Worm (Caenorhabditis elegans): Measurements from ENCODE around the gene F18A12.2.

The F18A12.2 gene

DNA sequence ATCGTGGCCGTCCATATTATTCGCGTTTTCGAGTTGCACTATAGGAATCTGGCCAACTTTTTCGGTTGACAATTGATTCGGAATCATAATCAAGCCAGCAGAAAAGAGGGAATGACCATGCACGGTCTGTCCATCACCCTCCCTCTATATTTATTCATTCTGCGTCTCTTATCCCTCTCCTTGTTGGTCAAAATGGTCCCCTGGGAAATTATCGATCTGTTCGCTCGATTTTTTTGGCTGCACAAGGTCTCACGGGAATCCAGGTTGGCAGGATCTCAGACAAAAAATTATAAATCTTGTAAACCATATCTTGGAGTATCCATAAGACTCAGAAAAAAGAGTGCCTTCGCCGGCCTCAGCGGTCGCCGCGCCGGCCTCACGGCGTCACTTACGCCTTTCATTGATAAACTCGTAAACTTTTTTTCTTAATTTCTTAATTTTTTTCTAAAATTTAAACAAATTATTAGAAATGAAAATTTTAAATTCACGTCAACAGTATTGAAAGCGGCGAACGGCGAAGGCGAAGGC lies at the start of gene F18A12.2, which contains the start of gene F18A12.7:
TSS of gene F18A12.2 (plus strand) at position 478 of the 528 bp plus-strand sequence.
TSS of gene F18A12.7 (minus strand) at position 101 of the 528 bp plus-strand sequence.
- TF ChIP-seq flt-1 (GFP tag; IDR thresholded peaks at IDR 0.05), result no peak
- TF ChIP-seq tbx-11 (GFP tag; IDR thresholded peaks at IDR 0.05), result no peak
- no peak for TF ChIP-seq hmg-4 (GFP tag; optimal IDR thresholded peaks at IDR 0.05)
- TF ChIP-seq sea-1 (GFP tag; conservative IDR thresholded peaks at IDR 0.05), result no peak
- no peak for TF ChIP-seq ama-1 (optimal IDR thresholded peaks at IDR 0.05)
- no peak for TF ChIP-seq tbx-37 (GFP tag; conservative IDR thresholded peaks at IDR 0.05)
- no peak for TF ChIP-seq pes-1 (GFP tag; IDR thresholded peaks at IDR 0.05)
- no peak for TF ChIP-seq hnd-1 (tag; optimal IDR thresholded peaks at IDR 0.05)
- TF ChIP-seq hmbx-1 (tag; optimal IDR thresholded peaks at IDR 0.05), result no peak
- TF ChIP-seq ceh-36 (tag; optimal IDR thresholded peaks at IDR 0.05), result no peak
- TF ChIP-seq F13C5.2 (tag; optimal IDR thresholded peaks at IDR 0.05), result no peak
- no peak for TF ChIP-seq ceh-13 (GFP tag; optimal IDR thresholded peaks at IDR 0.05)
- TF ChIP-seq tra-4 (tag; optimal IDR thresholded peaks at IDR 0.05), result no peak
- no peak for TF ChIP-seq aly-1 (tag; optimal IDR thresholded peaks at IDR 0.05)
- no peak for TF ChIP-seq scrt-1 (GFP tag; IDR thresholded peaks at IDR 0.05)
- no peak for TF ChIP-seq B0310.2 (tag; optimal IDR thresholded peaks at IDR 0.05)

DNA sequence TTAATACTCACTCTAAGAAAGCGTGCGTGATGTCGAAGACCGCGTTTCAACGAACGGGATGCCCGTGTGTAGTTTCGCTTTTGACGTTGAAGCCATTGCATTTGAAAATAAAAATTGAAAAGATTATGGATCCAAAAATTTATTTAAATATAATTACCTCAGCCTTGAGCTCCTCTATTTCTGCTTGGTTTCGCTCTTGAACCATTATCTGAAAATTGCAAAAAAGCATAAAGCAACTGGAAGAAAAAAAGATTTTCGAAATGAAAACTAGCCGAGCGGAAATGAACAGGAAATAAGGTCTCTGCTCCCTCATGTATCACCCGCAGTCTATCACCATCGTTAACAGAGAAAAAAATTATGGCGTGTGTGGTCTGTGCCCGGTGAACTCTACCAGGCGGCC lies 47.6 kb upstream of the F18A12.2 start, which contains the start of gene Y49F6C.6:
TSS of gene Y49F6C.6 (minus strand) at position 101 of the 400 bp plus-strand sequence.
- no peak for TF ChIP-seq tbx-11 (GFP tag; IDR thresholded peaks at IDR 0.05)
- TF ChIP-seq B0310.2 (tag; optimal IDR thresholded peaks at IDR 0.05), result no peak
- no peak for TF ChIP-seq ets-7 (tag; optimal IDR thresholded peaks at IDR 0.05)
- TF ChIP-seq sea-1 (GFP tag; conservative IDR thresholded peaks at IDR 0.05), result no peak
- no peak for TF ChIP-seq hmbx-1 (tag; optimal IDR thresholded peaks at IDR 0.05)
- TF ChIP-seq aly-1 (tag; optimal IDR thresholded peaks at IDR 0.05), result no peak
- no peak for TF ChIP-seq ceh-13 (GFP tag; optimal IDR thresholded peaks at IDR 0.05)
- TF ChIP-seq F13C5.2 (tag; optimal IDR thresholded peaks at IDR 0.05), result no peak

DNA sequence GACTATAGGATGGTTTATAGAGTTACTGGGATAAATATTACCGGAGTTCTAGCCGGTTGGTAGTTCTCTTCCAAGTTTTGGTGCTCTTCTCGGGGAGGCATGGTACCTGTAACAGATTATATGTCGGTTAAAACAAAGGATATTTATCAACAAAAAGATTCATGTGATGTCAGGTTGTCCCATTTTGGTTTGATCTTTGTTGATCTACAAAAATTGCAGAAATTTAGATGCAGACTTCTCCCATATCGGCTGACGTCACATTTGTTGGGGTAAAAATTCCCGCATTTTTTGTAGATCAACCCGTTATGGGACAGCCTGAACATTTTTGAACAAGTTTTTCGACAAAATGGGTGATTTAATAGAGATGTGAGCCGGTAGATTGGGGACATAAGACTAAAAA lies 46.6 kb upstream of the F18A12.2 start, which contains the start of gene Y49F6C.7:
TSS of gene Y49F6C.7 (minus strand) at position 101 of the 400 bp plus-strand sequence.
- TF ChIP-seq hnd-1 (tag; optimal IDR thresholded peaks at IDR 0.05) (no peak), tbx-11 (GFP tag; IDR thresholded peaks at IDR 0.05) (no peak), hmbx-1 (tag; optimal IDR thresholded peaks at IDR 0.05) (no peak), flt-1 (GFP tag; IDR thresholded peaks at IDR 0.05) (no peak), tbx-37 (GFP tag; conservative IDR thresholded peaks at IDR 0.05) (no peak), hmg-4 (GFP tag; optimal IDR thresholded peaks at IDR 0.05) (no peak), ets-7 (tag; optimal IDR thresholded peaks at IDR 0.05) (no peak), sea-1 (GFP tag; conservative IDR thresholded peaks at IDR 0.05) (no peak), scrt-1 (GFP tag; IDR thresholded peaks at IDR 0.05) (no peak), ceh-13 (GFP tag; optimal IDR thresholded peaks at IDR 0.05) (no peak), B0310.2 (tag; optimal IDR thresholded peaks at IDR 0.05) (no peak), aly-1 (tag; optimal IDR thresholded peaks at IDR 0.05) (no peak), ama-1 (optimal IDR thresholded peaks at IDR 0.05) (no peak), F13C5.2 (tag; optimal IDR thresholded peaks at IDR 0.05) (no peak), ceh-36 (tag; optimal IDR thresholded peaks at IDR 0.05) (no peak), tra-4 (tag; optimal IDR thresholded peaks at IDR 0.05) (no peak)

DNA sequence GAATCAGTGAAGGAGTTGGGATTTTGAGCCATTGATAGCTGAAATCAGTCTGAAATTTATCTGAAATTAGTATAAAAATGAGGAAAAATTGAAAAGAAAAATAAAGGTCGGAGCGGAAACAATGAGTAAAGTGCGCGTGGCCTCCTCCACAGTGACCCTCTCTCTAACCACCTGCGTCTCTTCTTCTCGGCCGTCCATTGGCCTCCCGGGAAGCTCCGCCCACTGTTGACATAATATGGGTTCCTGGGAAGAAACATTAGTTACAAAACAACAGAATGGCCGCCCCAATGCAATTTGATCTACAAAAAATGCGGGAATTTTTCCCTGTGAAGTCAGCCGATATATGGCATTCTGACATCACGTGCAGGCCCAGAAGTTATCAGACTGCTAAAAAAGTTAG lies 44.6 kb upstream of the F18A12.2 start, which contains the start of gene Y49F6C.8:
TSS of gene Y49F6C.8 (minus strand) at position 51 of the 400 bp plus-strand sequence.
- TF ChIP-seq ceh-13 (GFP tag; optimal IDR thresholded peaks at IDR 0.05) (no peak), scrt-1 (GFP tag; IDR thresholded peaks at IDR 0.05) (no peak)

DNA sequence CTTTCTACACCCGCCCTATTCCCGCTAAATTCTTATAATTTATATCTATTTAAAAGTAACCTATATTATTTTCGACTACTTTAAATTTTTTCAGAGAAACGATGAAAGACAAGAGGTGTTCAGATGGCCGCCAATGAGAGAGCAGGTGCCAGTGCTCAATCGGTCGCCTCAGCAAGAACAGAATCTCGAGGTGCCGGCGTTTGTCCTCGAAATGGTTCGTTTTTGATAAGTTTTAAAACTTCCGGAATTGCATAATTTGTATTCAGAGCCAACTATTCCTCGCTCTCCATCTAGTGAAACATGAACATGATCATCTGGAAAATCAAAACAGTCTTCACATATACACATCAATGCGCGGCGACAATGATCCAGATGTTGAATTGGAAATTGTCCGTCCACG lies 43.6 kb upstream of the F18A12.2 start, which contains the start of gene bath-23:
TSS of gene bath-23 (plus strand) at position 301 of the 400 bp plus-strand sequence.
- TF ChIP-seq ama-1 (optimal IDR thresholded peaks at IDR 0.05) (no peak), hnd-1 (tag; optimal IDR thresholded peaks at IDR 0.05) (no peak), tbx-11 (GFP tag; IDR thresholded peaks at IDR 0.05) (no peak), hmbx-1 (tag; optimal IDR thresholded peaks at IDR 0.05) (no peak), ets-7 (tag; optimal IDR thresholded peaks at IDR 0.05) (no peak), scrt-1 (GFP tag; IDR thresholded peaks at IDR 0.05) (no peak), tra-4 (tag; optimal IDR thresholded peaks at IDR 0.05) (no peak), F13C5.2 (tag; optimal IDR thresholded peaks at IDR 0.05) (no peak), flt-1 (GFP tag; IDR thresholded peaks at IDR 0.05) (no peak), sea-1 (GFP tag; conservative IDR thresholded peaks at IDR 0.05) (no peak), aly-1 (tag; optimal IDR thresholded peaks at IDR 0.05) (no peak), pes-1 (GFP tag; IDR thresholded peaks at IDR 0.05) (no peak), ceh-36 (tag; optimal IDR thresholded peaks at IDR 0.05) (no peak), tbx-37 (GFP tag; conservative IDR thresholded peaks at IDR 0.05) (no peak), hmg-4 (GFP tag; optimal IDR thresholded peaks at IDR 0.05) (no peak), ceh-13 (GFP tag; optimal IDR thresholded peaks at IDR 0.05) (no peak), B0310.2 (tag; optimal IDR thresholded peaks at IDR 0.05) (no peak)

DNA sequence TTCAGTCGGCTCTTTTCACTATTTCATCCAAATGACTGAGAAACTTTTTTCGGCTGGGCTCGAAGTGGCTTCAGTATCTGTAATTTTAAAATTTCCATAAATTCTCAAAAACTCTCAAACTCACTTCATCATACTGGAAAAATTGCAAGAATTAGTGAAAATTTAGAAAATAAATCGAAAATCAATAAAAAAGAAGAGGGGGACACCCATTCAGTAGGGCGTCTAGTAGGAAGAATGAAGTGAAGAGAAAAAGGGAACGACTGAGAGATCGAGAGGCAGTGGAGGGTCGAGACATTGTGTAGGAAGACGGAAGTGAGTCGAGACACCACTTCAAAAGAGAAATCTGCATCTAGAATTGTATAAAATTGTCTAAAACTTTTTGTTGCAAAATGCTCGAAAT lies 40.8 kb upstream of the F18A12.2 start:
- TF ChIP-seq ets-7 (tag; optimal IDR thresholded peaks at IDR 0.05) (peak; percentile 24), flt-1 (GFP tag; IDR thresholded peaks at IDR 0.05) (no peak)

DNA sequence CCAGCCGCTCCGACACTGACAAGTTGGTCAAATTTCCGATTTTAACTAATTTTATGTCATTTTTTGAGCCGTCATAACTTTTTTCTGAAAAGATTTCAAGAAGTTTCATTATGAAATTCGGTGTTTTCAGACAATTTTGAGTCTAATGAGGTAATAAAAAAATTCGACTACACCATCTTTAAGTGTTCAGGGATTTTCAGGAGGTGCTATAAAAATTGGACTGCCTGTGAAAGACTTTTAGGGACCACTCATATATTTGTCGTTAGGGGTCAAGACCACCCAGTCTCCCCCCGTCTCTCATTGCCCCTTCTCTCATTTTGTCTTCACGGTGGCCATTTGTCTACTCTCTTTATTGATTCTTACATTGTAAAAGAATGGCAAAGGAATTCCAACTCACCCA lies 39.9 kb upstream of the F18A12.2 start, which contains the start of gene bath-10:
TSS of gene bath-10 (plus strand) at position 301 of the 400 bp plus-strand sequence.
- TF ChIP-seq pes-1 (GFP tag; IDR thresholded peaks at IDR 0.05), result no peak
- no peak for TF ChIP-seq ama-1 (optimal IDR thresholded peaks at IDR 0.05)
- no peak for TF ChIP-seq aly-1 (tag; optimal IDR thresholded peaks at IDR 0.05)

DNA sequence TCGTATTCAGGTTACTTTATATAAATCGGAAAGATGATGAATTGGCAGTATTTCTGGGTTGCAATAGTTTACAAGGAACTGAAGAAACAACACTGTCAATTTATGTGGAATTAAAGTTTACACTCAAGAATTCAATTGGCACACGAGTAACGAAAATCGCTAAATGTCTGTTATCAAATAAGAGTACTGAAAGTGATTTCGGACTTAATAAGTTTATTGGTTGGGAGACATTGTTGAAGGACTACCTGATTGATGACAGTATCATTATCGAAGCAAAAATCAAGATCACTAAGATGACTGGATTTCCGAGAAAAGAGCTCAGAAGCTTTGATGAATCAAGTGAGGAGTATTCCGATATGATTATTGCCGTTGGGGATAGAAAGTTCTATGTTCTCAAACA lies 39.4 kb upstream of the F18A12.2 start:
- TF ChIP-seq tbx-11 (GFP tag; IDR thresholded peaks at IDR 0.05) (no peak), pes-1 (GFP tag; IDR thresholded peaks at IDR 0.05) (no peak)

Measured in whole organism, early embryonic.